Fruit fly (Drosophila melanogaster): Measurements from ENCODE around the gene CG31709.

CG31709 gene

DNA sequence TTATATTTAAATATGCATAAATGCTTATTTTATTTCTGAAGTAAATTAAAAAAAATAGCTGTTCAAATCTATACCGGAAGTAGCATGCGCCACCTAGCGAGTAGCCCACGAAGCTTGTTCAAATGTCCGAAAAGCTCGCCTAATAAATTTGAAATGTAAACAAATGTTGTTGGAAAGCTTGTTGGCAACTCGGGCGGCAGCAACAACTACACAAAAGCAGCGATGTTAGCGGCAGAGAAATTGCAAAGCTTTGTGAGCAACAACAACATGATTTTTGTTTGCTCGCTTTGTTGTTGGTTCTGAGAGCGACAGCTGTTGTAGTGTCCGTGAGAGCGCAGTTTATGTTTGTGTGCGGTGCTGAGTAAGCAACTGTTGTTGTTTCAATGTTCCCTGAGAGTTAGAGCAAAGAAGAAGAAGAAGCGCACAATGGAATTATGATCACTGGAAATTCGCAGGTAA is 12.0 kb downstream of the CG31709 start (continued):
- TF ChIP-seq knrl (GFP tag; IDR thresholded peaks at IDR 0.05; ENCODE audit: partially characterized antibody) (no peak), Ravus (GFP tag; IDR thresholded peaks at IDR 0.05) (peak; percentile 68), lab (GFP tag; optimal IDR thresholded peaks at IDR 0.05) (peak; percentile 100), prd (optimal IDR thresholded peaks at IDR 0.05) (no peak), prd (GFP tag; IDR thresholded peaks at IDR 0.05) (peak; percentile 72), CG6683 (GFP tag; optimal IDR thresholded peaks at IDR 0.05) (peak; percentile 98), chn (GFP tag; optimal IDR thresholded peaks at IDR 0.05) (peak; percentile 90), Gug (GFP tag; IDR thresholded peaks at IDR 0.05) (peak; percentile 65; the same call in 3 of the 4 replicates), D19B (GFP tag; optimal IDR thresholded peaks at IDR 0.05) (peak; percentile 94), Optix (GFP tag; IDR thresholded peaks at IDR 0.05) (peak; percentile 96), dati (GFP tag; IDR thresholded peaks at IDR 0.05) (peak; percentile 91), CG6272 (GFP tag; IDR thresholded peaks at IDR 0.05) (peak; percentile 74), fu2 (GFP tag; optimal IDR thresholded peaks at IDR 0.05) (peak; percentile 84), Mrtf (GFP tag; IDR thresholded peaks at IDR 0.05) (peak; percentile 89), Fer3 (tag; optimal IDR thresholded peaks at IDR 0.05) (peak; percentile 99), CG7271 (tag; optimal IDR thresholded peaks at IDR 0.05) (peak; percentile 97), Doc3 (GFP tag; IDR thresholded peaks at IDR 0.05; ENCODE audit: partially characterized antibody) (no peak), Elba2 (GFP tag; optimal IDR thresholded peaks at IDR 0.05) (no peak), bcd (GFP tag; optimal IDR thresholded peaks at IDR 0.05) (peak; percentile 99), CG7357 (GFP tag; IDR thresholded peaks at IDR 0.05) (peak; percentile 67), CG12769 (tag; optimal IDR thresholded peaks at IDR 0.05) (peak; percentile 90), CG10654 (GFP tag; optimal IDR thresholded peaks at IDR 0.05) (peak; percentile 96), CG32532 (GFP tag; IDR thresholded peaks at IDR 0.05) (peak; percentile 98), CG1024 (GFP tag; IDR thresholded peaks at IDR 0.05) (peak; percentile 95), Vsx1 (GFP tag; optimal IDR thresholded peaks at IDR 0.05) (peak; percentile 99), Fer2 (tag; optimal IDR thresholded peaks at IDR 0.05) (peak; percentile 98), tio (GFP tag; optimal IDR thresholded peaks at IDR 0.05) (peak; percentile 90), tin (GFP tag; optimal IDR thresholded peaks at IDR 0.05) (peak; percentile 95), Hmr (GFP tag; optimal IDR thresholded peaks at IDR 0.05) (peak; percentile 100), CG4617 (GFP tag; optimal IDR thresholded peaks at IDR 0.05; ENCODE audit: borderline replicate concordance) (peak; percentile 88), vnd (GFP tag; IDR thresholded peaks at IDR 0.05; ENCODE audit: partially characterized antibody) (no peak), Lim3 (GFP tag; IDR thresholded peaks at IDR 0.05) (peak; percentile 58; the same call in 1 of the 2 replicates), dan (GFP tag; IDR thresholded peaks at IDR 0.05) (no peak), luna (GFP tag; optimal IDR thresholded peaks at IDR 0.05) (peak; percentile 95), CG2202 (tag; optimal IDR thresholded peaks at IDR 0.05) (peak; percentile 94), CG15696 (tag; optimal IDR thresholded peaks at IDR 0.05) (peak; percentile 26), Dfd (GFP tag; optimal IDR thresholded peaks at IDR 0.05) (no peak), slou (GFP tag; optimal IDR thresholded peaks at IDR 0.05) (peak; percentile 97), slp2 (GFP tag; optimal IDR thresholded peaks at IDR 0.05) (peak; percentile 93), otp (GFP tag; IDR thresholded peaks at IDR 0.05) (peak; percentile 99), ftz-f1 (GFP tag; optimal IDR thresholded peaks at IDR 0.05) (peak; percentile 93), CG4424 (GFP tag; optimal IDR thresholded peaks at IDR 0.05) (peak; percentile 97), Stat92E (GFP tag; optimal IDR thresholded peaks at IDR 0.05) (no peak), crc (GFP tag; optimal IDR thresholded peaks at IDR 0.05) (peak; percentile 96), gfzf (GFP tag; optimal IDR thresholded peaks at IDR 0.05) (peak; percentile 0), her (GFP tag; optimal IDR thresholded peaks at IDR 0.05) (peak; percentile 96), CG7372 (GFP tag; IDR thresholded peaks at IDR 0.05) (peak; percentile 92), PHDP (tag; optimal IDR thresholded peaks at IDR 0.05) (peak; percentile 99), CG8765 (GFP tag; IDR thresholded peaks at IDR 0.05) (no peak; the same call in 1 of the 2 replicates), CG3847 (GFP tag; IDR thresholded peaks at IDR 0.05) (peak; percentile 90), dmrt99B (tag; optimal IDR thresholded peaks at IDR 0.05) (peak; percentile 96)

Data from whole organism, embryonic.